Fruit fly (Drosophila melanogaster): ENCODE measurements around the gene Ras64B.

Ras64B gene

DNA sequence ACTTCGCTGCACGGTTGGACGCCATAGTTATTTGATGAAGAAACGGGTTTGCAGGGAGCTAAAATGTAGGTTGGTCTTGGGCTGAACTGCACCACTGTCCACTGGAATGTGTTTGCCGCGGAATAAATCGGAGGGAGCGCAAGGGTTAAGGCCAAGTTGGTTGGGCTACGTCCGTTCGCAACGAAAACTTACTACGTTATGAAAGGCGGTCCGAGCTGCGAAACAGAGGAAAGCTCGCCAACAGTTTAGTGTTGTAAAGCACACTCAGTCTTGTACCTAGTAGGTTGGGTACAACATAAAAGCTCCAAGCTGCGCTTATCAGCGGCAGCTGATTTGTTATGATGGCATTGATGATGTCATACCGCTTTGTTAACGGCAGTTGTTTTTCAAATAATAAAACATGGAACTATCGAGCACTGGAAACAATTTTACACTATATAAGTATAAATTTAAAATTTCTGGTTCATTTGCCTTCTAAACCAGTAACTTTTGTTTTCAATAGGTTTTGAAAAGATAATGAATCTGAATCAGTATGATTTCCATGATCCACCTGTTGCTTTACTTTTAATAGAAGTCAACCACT is 16.6 kb upstream of the Ras64B start, which contains the start of gene Chd64 (continued):
- TF ChIP-seq CG2129 (GFP tag; IDR thresholded peaks at IDR 0.05; ENCODE audit: partially characterized antibody) (no peak), unc-4 (GFP tag; IDR thresholded peaks at IDR 0.05; ENCODE audit: partially characterized antibody) (0 out of 2 replicates have a peak, but pooled peaks have one; percentile 51), ara (GFP tag; IDR thresholded peaks at IDR 0.05) (no peak), CG8089 (GFP tag; optimal IDR thresholded peaks at IDR 0.05) (no peak), tap (tag; optimal IDR thresholded peaks at IDR 0.05) (peak; percentile 12), odd (GFP tag; optimal IDR thresholded peaks at IDR 0.05) (no peak), Sry-β (GFP tag; optimal IDR thresholded peaks at IDR 0.05) (no peak), CG18764 (GFP tag; optimal IDR thresholded peaks at IDR 0.05) (no peak), Hr78 (GFP tag; optimal IDR thresholded peaks at IDR 0.05) (peak in 1 of 2 experiments; percentile 64), Camta (GFP tag; optimal IDR thresholded peaks at IDR 0.05) (no peak), CG14860 (GFP tag; IDR thresholded peaks at IDR 0.05; ENCODE audit: partially characterized antibody) (peak; percentile 26; the same call in 1 of the 3 replicates), Hr51 (GFP tag; optimal IDR thresholded peaks at IDR 0.05) (no peak), btn (GFP tag; optimal IDR thresholded peaks at IDR 0.05) (no peak), phol (tag; optimal IDR thresholded peaks at IDR 0.05) (no peak), vfl (GFP tag; optimal IDR thresholded peaks at IDR 0.05) (no peak), CG17186 (GFP tag; optimal IDR thresholded peaks at IDR 0.05) (no peak)

DNA sequence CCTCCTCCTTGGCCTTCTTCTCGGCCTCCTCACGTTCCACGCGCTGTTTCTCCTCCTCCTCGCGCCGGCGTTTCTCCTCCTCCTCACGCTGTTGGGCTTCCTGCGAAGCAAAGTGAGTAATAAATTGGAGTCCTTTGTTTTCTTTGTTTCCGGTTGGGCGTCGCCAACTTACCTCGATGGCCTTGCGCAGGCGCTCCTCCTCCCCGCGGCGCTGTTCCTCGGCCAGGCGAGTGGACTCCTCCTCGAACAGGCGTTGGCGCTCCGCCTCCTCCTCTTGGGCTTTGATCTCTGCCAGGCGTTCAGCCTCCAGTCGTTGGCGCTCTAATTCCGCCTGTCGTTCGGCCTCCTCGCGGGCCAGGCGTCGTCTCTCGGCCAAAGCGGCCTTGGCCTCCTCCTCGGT is 13.2 kb upstream of the Ras64B start:
- TF ChIP-seq Ets65A (GFP tag) (peak; percentile 82), Jarid2 (GFP tag; optimal IDR thresholded peaks at IDR 0.05) (no peak), Dip3 (GFP tag; optimal IDR thresholded peaks at IDR 0.05) (no peak), Med (GFP tag) (peak; percentile 52), CG3407 (GFP tag; optimal IDR thresholded peaks at IDR 0.05) (no peak), CTCF (GFP tag; optimal IDR thresholded peaks at IDR 0.05) (no peak), CG9932 (GFP tag; IDR thresholded peaks at IDR 0.05) (0 out of 2 replicates have a peak, but pooled peaks have one; percentile 9)

DNA sequence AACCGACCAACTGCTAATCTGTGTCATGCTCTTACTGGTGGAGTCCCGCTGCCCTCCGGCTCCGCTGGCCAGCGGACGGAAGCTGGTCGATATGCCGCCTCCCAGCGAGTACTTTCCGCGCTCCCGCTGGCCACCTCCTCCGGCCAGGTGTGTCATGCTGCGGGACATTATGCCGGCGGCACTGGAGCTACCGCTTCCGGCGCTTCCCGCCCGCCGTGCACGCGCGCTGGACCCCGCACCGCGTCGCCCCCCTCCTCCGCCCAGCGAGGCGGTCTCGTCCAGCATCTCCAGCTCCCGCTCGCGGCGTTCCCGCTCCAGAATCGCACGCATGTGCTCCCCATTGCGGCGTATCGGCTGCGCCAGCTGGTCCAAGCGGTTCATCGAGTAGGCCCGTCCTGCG is 10.3 kb upstream of the Ras64B start:
- TF ChIP-seq wdn (GFP tag; IDR thresholded peaks at IDR 0.05) (0 out of 2 replicates have a peak, but pooled peaks have one; percentile 5), cwo (GFP tag; optimal IDR thresholded peaks at IDR 0.05) (no peak), CG9932 (GFP tag; IDR thresholded peaks at IDR 0.05) (no peak), MBD-R2 (GFP tag; IDR thresholded peaks at IDR 0.05) (no peak), Hr39 (optimal IDR thresholded peaks at IDR 0.05) (peak; percentile 52), slbo (GFP tag; IDR thresholded peaks at IDR 0.05) (peak; percentile 31; the same call in 1 of the 2 replicates), Med (GFP tag) (peak; percentile 14), h (optimal IDR thresholded peaks at IDR 0.05) (no peak), Hmr (GFP tag; optimal IDR thresholded peaks at IDR 0.05) (no peak), Poxn (GFP tag; IDR thresholded peaks at IDR 0.05) (0 out of 2 replicates have a peak, but pooled peaks have one; percentile 4), Mad (GFP tag; optimal IDR thresholded peaks at IDR 0.05) (no peak), CG8290 (GFP tag; optimal IDR thresholded peaks at IDR 0.05) (no peak), CG8290 (tag; optimal IDR thresholded peaks at IDR 0.05) (no peak), pros (GFP tag; optimal IDR thresholded peaks at IDR 0.05) (no peak), slou (GFP tag; optimal IDR thresholded peaks at IDR 0.05) (no peak), CG18599 (GFP tag; optimal IDR thresholded peaks at IDR 0.05) (no peak), D19A (tag; optimal IDR thresholded peaks at IDR 0.05) (no peak), CG13287 (GFP tag; IDR thresholded peaks at IDR 0.05; ENCODE audit: partially characterized antibody) (no peak)

Data from whole organism, embryonic.